Worm (Caenorhabditis elegans) whole organism, L2 larva: Measurements from ENCODE around the gene ins-7.

Experiments
- Y55F3AM.14 ChIP-seq: fragments of 200-800 bp; sonication (Bioruptor generic); optimal IDR thresholded peaks from 2 replicates; lab custom pipeline; 2018; ENCODE audit warnings: mild to moderate bottlenecking, missing genetic modification characterization, missing compliant biosample characterization
- ZK546.5 ChIP-seq: sonication (generic microtip); optimal IDR thresholded peaks from 2 replicates; lab custom pipeline; 2017; ENCODE audit warnings: missing biosample characterization, missing genetic modification characterization
- alr-1 ChIP-seq: fragments of 150-350 bp; optimal IDR thresholded peaks from 2 replicates; lab custom pipeline; 2014; ENCODE audit warnings: missing biosample characterization, missing genetic modification characterization
- blmp-1 ChIP-seq: sonication (generic microtip); optimal IDR thresholded peaks from 2 replicates; lab custom pipeline; 2017; ENCODE audit warnings: missing genetic modification characterization, mild to moderate bottlenecking, missing compliant biosample characterization, antibody characterized with exemption, moderate library complexity; ENCODE audit not compliant: insufficient read depth
- ceh-82 ChIP-seq: fragments of 150-350 bp; optimal IDR thresholded peaks from 2 replicates; lab custom pipeline; 2014; ENCODE audit warnings: missing biosample characterization, missing genetic modification characterization
- elt-1 ChIP-seq: fragments of 150-350 bp; optimal IDR thresholded peaks from 2 replicates; lab custom pipeline; 2014; ENCODE audit warnings: missing biosample characterization, missing genetic modification characterization
- lin-39 ChIP-seq: fragments of 150-350 bp; optimal IDR thresholded peaks from 2 replicates; lab custom pipeline; 2014; ENCODE audit warnings: missing biosample characterization, missing genetic modification reagents, missing genetic modification characterization
- mdl-1 ChIP-seq, 2 experiments: fragments of 150-350 bp in 1 of 2; sonication (generic microtip) in 1 of 2; optimal IDR thresholded peaks; 2 replicates each; lab custom pipeline; 2017; ENCODE audit warnings: missing biosample characterization in 2 of 2, missing genetic modification characterization in 2 of 2
- nhr-21 ChIP-seq: fragments of 150-350 bp; optimal IDR thresholded peaks from 2 replicates; lab custom pipeline; 2014; ENCODE audit warnings: missing biosample characterization, missing genetic modification characterization
- nhr-6 ChIP-seq: fragments of 150-350 bp; optimal IDR thresholded peaks from 2 replicates; lab custom pipeline; 2014; ENCODE audit warnings: missing biosample characterization, missing genetic modification characterization
- snpc-4 ChIP-seq: fragments of 150-350 bp; optimal IDR thresholded peaks from 2 replicates; lab custom pipeline; 2014; ENCODE audit warnings: missing biosample characterization, missing genetic modification characterization
- ztf-4 ChIP-seq: fragments of 150-350 bp; optimal IDR thresholded peaks from 2 replicates; lab custom pipeline; 2014; ENCODE audit warnings: missing biosample characterization, missing genetic modification characterization

ce11 chrIV:9678007-9678406 lies 4.6 kb downstream of the ins-7 start:
- no peak for TF ChIP-seq mdl-1 (tag; optimal IDR thresholded peaks at IDR 0.05; lab: Kevin White, UChicago)
- no peak for TF ChIP-seq nhr-21 (tag; lab: Kevin White, UChicago)
- no peak for TF ChIP-seq alr-1
- no peak for TF ChIP-seq blmp-1 (tag; lab: Kevin White, UChicago)
- TF ChIP-seq elt-1 (tag; lab: Kevin White, UChicago): no peak
- TF ChIP-seq ZK546.5 (tag; lab: Kevin White, UChicago): no peak
- no peak for TF ChIP-seq ceh-82 (tag; lab: Kevin White, UChicago)
- no peak for TF ChIP-seq snpc-4
- TF ChIP-seq ztf-4: no peak
- TF ChIP-seq nhr-6 (tag; lab: Kevin White, UChicago): no peak
- no peak for TF ChIP-seq lin-39 (tag; lab: Kevin White, UChicago)
- TF ChIP-seq Y55F3AM.14: no peak
